Worm (Caenorhabditis elegans): ENCODE measurements around the gene ufl-1.

ufl-1 gene

ce11 chrIV:6986835-6987234 is 49.8 kb downstream of the ufl-1 start, which contains the start of gene prkl-1:
Gene prkl-1, minus strand, starts transcription at chrIV:6986935.
- TF ChIP-seq mdl-1 (tag; optimal IDR thresholded peaks at IDR 0.05) (no peak), daf-19 (GFP tag; conservative IDR thresholded peaks at IDR 0.05) (no peak), nhr-102 (tag; optimal IDR thresholded peaks at IDR 0.05) (no peak), zip-2 (tag; optimal IDR thresholded peaks at IDR 0.05) (no peak), mes-2 (tag; optimal IDR thresholded peaks at IDR 0.05; ENCODE audit: poor library complexity, severe bottlenecking) (no peak), lin-1 (GFP tag; IDR thresholded peaks at IDR 0.05) (no peak), ceh-32 (tag; optimal IDR thresholded peaks at IDR 0.05; ENCODE audit: poor library complexity) (no peak), zfp-2 (tag; optimal IDR thresholded peaks at IDR 0.05) (no peak), gei-8 (GFP tag; optimal IDR thresholded peaks at IDR 0.05) (no peak), jun-1 (tag; optimal IDR thresholded peaks at IDR 0.05) (no peak), cey-2 (tag; optimal IDR thresholded peaks at IDR 0.05; ENCODE audit: borderline replicate concordance, insufficient read depth) (no peak), hif-1 (tag; optimal IDR thresholded peaks at IDR 0.05) (no peak), F26F4.8 (GFP tag; conservative IDR thresholded peaks at IDR 0.05) (no peak), mxl-3 (GFP tag; optimal IDR thresholded peaks at IDR 0.05) (no peak), php-3 (GFP tag; IDR thresholded peaks at IDR 0.05) (no peak)

DNA sequence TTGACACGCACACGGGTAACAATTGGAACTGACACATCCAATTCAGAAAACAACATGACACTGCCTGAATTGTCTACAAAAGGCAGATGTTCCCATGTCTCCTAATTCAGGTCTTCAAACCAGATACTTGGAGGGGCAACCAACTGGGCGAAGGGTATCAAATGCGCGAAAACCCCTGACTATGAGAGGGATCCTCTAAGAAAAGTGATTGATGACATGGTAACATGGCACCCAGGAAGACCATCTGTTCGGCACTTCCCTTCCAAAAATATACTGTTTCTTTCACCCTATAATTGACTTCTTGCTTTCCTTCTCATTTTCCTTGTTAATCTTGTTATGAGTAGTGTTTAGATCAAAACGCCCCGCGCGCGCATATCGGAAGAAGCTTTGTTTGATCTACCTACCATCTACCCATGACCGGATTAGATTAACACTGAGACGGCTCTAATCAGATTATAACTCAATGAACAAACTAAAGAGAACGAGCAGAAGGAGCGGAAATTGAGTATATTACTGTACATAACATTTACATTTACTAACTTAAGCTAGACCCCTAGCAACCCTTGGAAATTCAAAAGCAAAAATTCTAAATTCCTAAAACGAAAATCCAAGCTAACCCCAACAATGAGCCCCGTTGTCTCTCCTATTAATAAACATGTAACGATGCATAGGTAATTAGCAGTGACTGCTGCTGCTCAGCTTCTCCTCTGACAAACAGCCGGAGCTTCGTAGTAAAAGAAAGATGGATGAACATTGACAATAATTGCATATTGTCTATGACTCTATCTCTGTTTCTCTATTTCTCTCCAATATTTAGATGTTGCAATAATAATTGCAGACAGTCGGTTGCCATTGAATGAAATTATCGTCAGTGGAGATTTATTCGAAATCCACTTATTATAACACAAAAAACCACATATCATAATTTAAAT is 51.9 kb downstream of the ufl-1 start:
- TF ChIP-seq ZK337.2 (GFP tag; IDR thresholded peaks at IDR 0.05) (no peak), aha-1 (tag) (peak; percentile 58)
